Fruit fly (Drosophila melanogaster) whole organism, embryonic: ENCODE data around the gene CG12056.

ENCODE experiments used
- Bgb ChIP-seq: fragments of 200-800 bp; sonication (Bioruptor generic); IDR thresholded peaks from 2 replicates; pipeline ENCODE4 v1.3.6; 2022; ENCODE audit warnings: missing biosample characterization, missing genetic modification characterization; ENCODE audit not compliant: partially characterized antibody
- CG10274 ChIP-seq: fragments of 200-800 bp; sonication (Bioruptor generic); optimal IDR thresholded peaks from 3 replicates; lab custom pipeline; 2017; ENCODE audit warnings: missing biosample characterization, mild to moderate bottlenecking, missing genetic modification characterization
- CG10543 ChIP-seq: fragments of 200-800 bp; sonication (Bioruptor generic); optimal IDR thresholded peaks from 3 replicates; lab custom pipeline; 2017; ENCODE audit warnings: missing biosample characterization, mild to moderate bottlenecking, missing genetic modification characterization, moderate library complexity
- CG13775 ChIP-seq: fragments of 200-800 bp; sonication (Bioruptor generic); optimal IDR thresholded peaks from 3 replicates; lab custom pipeline; 2017; ENCODE audit warnings: missing biosample characterization, mild to moderate bottlenecking, missing genetic modification characterization
- CG13894 ChIP-seq: fragments of 200-800 bp; sonication (Bioruptor generic); optimal IDR thresholded peaks from 3 replicates; lab custom pipeline; 2018; ENCODE audit warnings: missing biosample characterization, mild to moderate bottlenecking, missing genetic modification characterization, moderate library complexity
- CG15073 ChIP-seq: fragments of 200-800 bp; sonication (Bioruptor generic); optimal IDR thresholded peaks from 2 replicates; lab custom pipeline; 2016; ENCODE audit warnings: missing biosample characterization, missing genetic modification characterization
- CG1603 ChIP-seq: fragments of 200-800 bp; sonication (Bioruptor generic); optimal IDR thresholded peaks from 2 replicates; lab custom pipeline; 2019; ENCODE audit warnings: missing biosample characterization, mild to moderate bottlenecking, missing genetic modification characterization, moderate library complexity
- CG17568 ChIP-seq: fragments of 200-800 bp; sonication (Bioruptor generic); optimal IDR thresholded peaks from 2 replicates; lab custom pipeline; 2018; ENCODE audit warnings: missing biosample characterization, mild to moderate bottlenecking, missing genetic modification characterization, moderate library complexity
- CG17612 ChIP-seq: fragments of 200-800 bp; sonication (Bioruptor generic); IDR thresholded peaks from 2 replicates; pipeline ENCODE4 v1.3.6; 2022; ENCODE audit warnings: missing biosample characterization, missing genetic modification characterization
- CG17912 ChIP-seq: fragments of 200-800 bp; sonication (Bioruptor generic); optimal IDR thresholded peaks from 2 replicates; lab custom pipeline; 2018; ENCODE audit warnings: missing biosample characterization, mild to moderate bottlenecking, missing genetic modification characterization
- CG18011 ChIP-seq: fragments of 200-800 bp; sonication (Bioruptor generic); optimal IDR thresholded peaks from 2 replicates; lab custom pipeline; 2017; ENCODE audit warnings: missing biosample characterization, missing genetic modification characterization, mild to moderate bottlenecking, moderate library complexity, missing genotype
- CG3065 ChIP-seq: fragments of 200-800 bp; sonication (Bioruptor generic); optimal IDR thresholded peaks from 2 replicates; lab custom pipeline; 2016; ENCODE audit warnings: missing biosample characterization, missing genetic modification characterization
- CG33557 ChIP-seq: fragments of 200-800 bp; sonication (Bioruptor generic); optimal IDR thresholded peaks from 2 replicates; lab custom pipeline; 2019; ENCODE audit warnings: missing biosample characterization, mild to moderate bottlenecking, missing genetic modification characterization, moderate library complexity
- CG34422 ChIP-seq: fragments of 200-800 bp; sonication (Bioruptor generic); IDR thresholded peaks from 3 replicates; pipeline ENCODE4 v1.3.6; 2022; ENCODE audit warnings: missing biosample characterization, missing genetic modification characterization
- CG3847 ChIP-seq: fragments of 200-800 bp; sonication (Bioruptor generic); IDR thresholded peaks from 2 replicates; pipeline ENCODE4 v1.3.6; 2022; ENCODE audit warnings: missing biosample characterization, missing genetic modification characterization
- CG4424 ChIP-seq: fragments of 200-800 bp; sonication (Bioruptor generic); optimal IDR thresholded peaks from 3 replicates; lab custom pipeline; 2016; ENCODE audit warnings: missing biosample characterization, missing genetic modification characterization
- CG6813 ChIP-seq: fragments of 200-800 bp; sonication (Bioruptor generic); optimal IDR thresholded peaks from 2 replicates; lab custom pipeline; 2017; ENCODE audit warnings: missing biosample characterization, missing genetic modification characterization, mild to moderate bottlenecking, moderate library complexity, missing genetic modification reagents
- CG7372 ChIP-seq: fragments of 200-800 bp; sonication (Bioruptor generic); IDR thresholded peaks from 2 replicates; pipeline ENCODE4 v1.3.6; 2022; ENCODE audit warnings: missing biosample characterization, missing genetic modification characterization
- CG8359 ChIP-seq: fragments of 200-800 bp; sonication (Bioruptor generic); optimal IDR thresholded peaks from 2 replicates; lab custom pipeline; 2017; ENCODE audit warnings: missing biosample characterization, mild to moderate bottlenecking, missing genetic modification characterization, borderline replicate concordance
- Chrac-16 ChIP-seq: fragments of 200-800 bp; sonication (Bioruptor generic); optimal IDR thresholded peaks from 3 replicates; lab custom pipeline; 2016; ENCODE audit warnings: missing biosample characterization, missing genetic modification characterization
- CkIIα-i1 ChIP-seq: fragments of 200-800 bp; sonication (Bioruptor generic); IDR thresholded peaks from 2 replicates; pipeline ENCODE4 v1.3.6; 2022; ENCODE audit warnings: missing biosample characterization, missing genetic modification characterization
- Doc2 ChIP-seq: fragments of 200-800 bp; sonication (Bioruptor generic); IDR thresholded peaks from 2 replicates; pipeline ENCODE4 v1.3.6; 2022; ENCODE audit warnings: missing biosample characterization, missing genetic modification characterization
- Drgx ChIP-seq: fragments of 200-800 bp; sonication (Bioruptor generic); IDR thresholded peaks from 2 replicates; pipeline ENCODE4 v1.3.6; 2022; ENCODE audit warnings: missing biosample characterization, missing genetic modification characterization
- E2f1 ChIP-seq: fragments of 200-800 bp; sonication (Bioruptor generic); IDR thresholded peaks from 2 replicates; pipeline ENCODE4 v1.3.6; 2022; ENCODE audit warnings: missing biosample characterization, missing genetic modification characterization
- E2f2 ChIP-seq: fragments of 200-800 bp; sonication (Bioruptor generic); IDR thresholded peaks from 2 replicates; pipeline ENCODE4 v1.3.6; 2022; ENCODE audit warnings: missing biosample characterization, missing genetic modification characterization
- Ets65A ChIP-seq: fragments of 200-800 bp; sonication (Bioruptor generic); peaks from one replicate; lab custom pipeline; 2016; ENCODE audit warnings: missing biosample characterization, missing genetic modification characterization
- Gug ChIP-seq: fragments of 200-800 bp; sonication (Bioruptor generic); IDR thresholded peaks from 4 replicates; pipeline ENCODE4 v1.3.6; 2022; ENCODE audit warnings: missing biosample characterization, missing genetic modification characterization
- Hr78 ChIP-seq, 2 experiments: fragments of 200-800 bp in 1 of 2; fragments of >200 bp in 1 of 2; sonication (Bioruptor generic) in 1 of 2; optimal IDR thresholded peaks; 2 replicates each; lab custom pipeline; 2017 to 2019; ENCODE audit warnings: missing biosample characterization in 2 of 2, missing genetic modification characterization in 2 of 2, mild to moderate bottlenecking in 1 of 2, moderate library complexity in 1 of 2
- Lhr ChIP-seq: fragments of 200-800 bp; sonication (Bioruptor generic); optimal IDR thresholded peaks from 3 replicates; lab custom pipeline; 2017; ENCODE audit warnings: mild to moderate bottlenecking, missing biosample characterization, missing genetic modification reagents, missing genetic modification characterization
- Mrtf ChIP-seq: fragments of 200-800 bp; sonication (Bioruptor generic); IDR thresholded peaks from 3 replicates; pipeline ENCODE4 v1.3.6; 2022; ENCODE audit warnings: missing biosample characterization, missing genetic modification characterization
- Nf-YA ChIP-seq: fragments of 200-800 bp; sonication (Bioruptor generic); IDR thresholded peaks from 2 replicates; pipeline ENCODE4 v1.3.6; 2022; ENCODE audit warnings: missing biosample characterization, missing genetic modification characterization
- Pdp1 ChIP-seq, 2 experiments: fragments of 200-800 bp; sonication (Bioruptor generic); optimal IDR thresholded peaks; 3 replicates each; lab custom pipeline; 2016; ENCODE audit warnings: missing biosample characterization in 2 of 2, missing genetic modification characterization in 2 of 2, mild to moderate bottlenecking in 1 of 2, moderate library complexity in 1 of 2
- Scr ChIP-seq: fragments of 200-800 bp; sonication (Bioruptor generic); IDR thresholded peaks from 2 replicates; pipeline ENCODE4 v1.3.6; 2022; ENCODE audit warnings: missing biosample characterization, missing genetic modification characterization; ENCODE audit not compliant: partially characterized antibody
- bbx ChIP-seq: fragments of 200-800 bp; sonication (Bioruptor generic); IDR thresholded peaks from 2 replicates; pipeline ENCODE4 v1.3.6; 2022; ENCODE audit warnings: missing biosample characterization, missing genetic modification characterization; ENCODE audit not compliant: partially characterized antibody
- bigmax ChIP-seq: fragments of 200-800 bp; sonication (Bioruptor generic); optimal IDR thresholded peaks from 2 replicates; lab custom pipeline; 2018; ENCODE audit warnings: missing biosample characterization, mild to moderate bottlenecking, missing genetic modification characterization
- chif ChIP-seq, 2 experiments: fragments of 200-800 bp; sonication (Bioruptor generic); optimal IDR thresholded peaks; 3 replicates each; lab custom pipeline; 2016; ENCODE audit warnings: missing biosample characterization in 2 of 2, missing genetic modification characterization in 2 of 2
- crp ChIP-seq, 2 experiments: fragments of 200-800 bp; sonication (Bioruptor generic); optimal IDR thresholded peaks; 2 replicates in 1 of 2; 3 replicates in 1 of 2; lab custom pipeline; 2017; ENCODE audit warnings: missing biosample characterization in 2 of 2, missing genetic modification characterization in 2 of 2, mild to moderate bottlenecking in 1 of 2, moderate library complexity in 1 of 2
- danr ChIP-seq: fragments of 200-800 bp; sonication (Bioruptor generic); IDR thresholded peaks from 2 replicates; pipeline ENCODE4 v1.3.6; 2022; ENCODE audit warnings: missing biosample characterization, missing genetic modification characterization
- fu2 ChIP-seq: fragments of 200-800 bp; sonication (Bioruptor generic); optimal IDR thresholded peaks from 2 replicates; lab custom pipeline; 2016; ENCODE audit warnings: missing biosample characterization, missing genetic modification characterization
- gem ChIP-seq: fragments of 200-800 bp; sonication (Bioruptor generic); optimal IDR thresholded peaks from 2 replicates; lab custom pipeline; 2019; ENCODE audit warnings: missing biosample characterization, mild to moderate bottlenecking, missing genetic modification characterization, moderate library complexity
- gro ChIP-seq: fragments of 200-800 bp; sonication (Bioruptor generic); optimal IDR thresholded peaks from 2 replicates; lab custom pipeline; 2016; ENCODE audit warnings: missing biosample characterization, missing genetic modification characterization
- nerfin-1 ChIP-seq: fragments of 200-800 bp; sonication (Bioruptor generic); optimal IDR thresholded peaks from 3 replicates; lab custom pipeline; 2019; ENCODE audit warnings: missing biosample characterization, mild to moderate bottlenecking, missing genetic modification characterization, moderate library complexity
- pan ChIP-seq, 4 experiments: fragments of >200 bp in 3 of 4; fragments of 200-800 bp in 1 of 4; sonication (Bioruptor generic) in 1 of 4; optimal IDR thresholded peaks in 3 of 4; IDR thresholded peaks in 1 of 4; 2 replicates each; pipeline versions ENCODE4 v1.3.6 to Lab custom; 2017 to 2022; ENCODE audit warnings: missing biosample characterization in 2 of 4, missing genetic modification characterization in 2 of 4, mixed read lengths in 1 of 4
- pho ChIP-seq: fragments of 200-800 bp; sonication (Bioruptor generic); optimal IDR thresholded peaks from 2 replicates; lab custom pipeline; 2016; ENCODE audit warnings: missing biosample characterization, missing genetic modification characterization
- pum ChIP-seq: fragments of 200-800 bp; sonication (Bioruptor generic); optimal IDR thresholded peaks from 2 replicates; lab custom pipeline; 2016; ENCODE audit warnings: missing biosample characterization, missing genetic modification characterization
- ranshi ChIP-seq: fragments of 200-800 bp; sonication (Bioruptor generic); IDR thresholded peaks from 2 replicates; pipeline ENCODE4 v1.3.6; 2022; ENCODE audit warnings: missing biosample characterization, missing genetic modification characterization
- slp2 ChIP-seq: fragments of 200-800 bp; sonication (Bioruptor generic); optimal IDR thresholded peaks from 2 replicates; lab custom pipeline; 2016; ENCODE audit warnings: missing biosample characterization, missing genetic modification characterization
- stc ChIP-seq: fragments of 200-800 bp; sonication (Bioruptor generic); IDR thresholded peaks from 2 replicates; pipeline ENCODE4 v1.3.6; 2022; ENCODE audit warnings: missing biosample characterization, missing genetic modification characterization
- tio ChIP-seq: fragments of 200-800 bp; sonication (Bioruptor generic); optimal IDR thresholded peaks from 2 replicates; lab custom pipeline; 2017; ENCODE audit warnings: missing biosample characterization, missing genetic modification characterization, inconsistent platforms
- zf30C ChIP-seq: fragments of 200-800 bp; sonication (Bioruptor generic); optimal IDR thresholded peaks from 3 replicates; lab custom pipeline; 2018; ENCODE audit warnings: missing biosample characterization, mild to moderate bottlenecking, missing genetic modification characterization

CG12056 gene

DNA sequence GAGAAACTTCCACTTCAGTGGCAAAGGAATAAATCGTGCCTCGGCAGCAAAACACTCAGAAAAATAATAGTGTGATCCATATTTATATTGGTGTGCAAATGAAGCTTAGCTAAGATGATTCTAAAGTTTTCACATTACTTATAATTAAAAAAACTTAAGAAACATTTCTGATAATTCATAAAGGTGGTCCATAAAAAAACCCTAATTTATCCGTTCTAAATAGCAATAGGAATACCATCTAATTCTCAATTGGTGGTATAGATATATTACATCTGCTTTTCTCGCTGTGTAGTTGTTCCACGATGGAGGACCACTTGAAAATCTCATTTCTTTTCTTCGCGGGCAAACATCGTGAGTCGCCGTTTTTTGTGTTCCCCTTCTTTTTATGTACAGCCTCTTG lies 37.3 kb upstream of the CG12056 start (continued):
- peak; percentile 1 to 61 for TF ChIP-seq chif (GFP tag; optimal IDR thresholded peaks at IDR 0.05; lab: Kevin White, UChicago)
- peak; percentile 60 for TF ChIP-seq nerfin-1 (tag; lab: Kevin White, UChicago)
- TF ChIP-seq CG3065 = no peak
- peak; percentile 63 for TF ChIP-seq CG6813 (GFP tag; lab: Kevin White, UChicago)
- peak; percentile 32 for TF ChIP-seq slp2 (GFP tag; lab: Kevin White, UChicago)
- no peak for TF ChIP-seq Bgb (GFP tag; lab: Robert Waterston, UW)
- no peak for TF ChIP-seq Doc2 (GFP tag; lab: Robert Waterston, UW)
- TF ChIP-seq CG17612 = no peak
- TF ChIP-seq CkIIα-i1 = no peak
- TF ChIP-seq E2f1 = peak; percentile 28; the same call in 1 of the 2 replicates
- TF ChIP-seq CG1603 = no peak
- TF ChIP-seq gro = peak; percentile 29
- TF ChIP-seq CG4424 (GFP tag; lab: Kevin White, UChicago) = peak; percentile 64
- TF ChIP-seq CG18011 = no peak
- TF ChIP-seq bigmax (GFP tag; lab: Kevin White, UChicago) = no peak
- TF ChIP-seq ranshi (GFP tag; lab: Robert Waterston, UW) = 0 out of 2 replicates have a peak, but pooled peaks have one; percentile 39
- no peak for TF ChIP-seq Gug (GFP tag; lab: Robert Waterston, UW)
- no peak; the same call in 1 of the 2 replicates for TF ChIP-seq E2f2 (GFP tag; lab: Robert Waterston, UW)
- no peak for TF ChIP-seq fu2 (GFP tag; lab: Kevin White, UChicago)
- TF ChIP-seq Nf-YA (GFP tag; lab: Robert Waterston, UW) = no peak
- TF ChIP-seq CG17568 (GFP tag; lab: Kevin White, UChicago) = no peak
- peak; percentile 29 for TF ChIP-seq Chrac-16
- no peak for TF ChIP-seq bbx
- TF ChIP-seq Scr (GFP tag; lab: Robert Waterston, UW) = no peak
- no peak for TF ChIP-seq CG13894 (tag; lab: Kevin White, UChicago)
- TF ChIP-seq gem (tag; lab: Kevin White, UChicago) = peak; percentile 78
- TF ChIP-seq CG17912 (GFP tag; lab: Kevin White, UChicago) = no peak
- TF ChIP-seq CG8359 (GFP tag; lab: Kevin White, UChicago) = peak; percentile 25
- TF ChIP-seq CG10543 (GFP tag; lab: Kevin White, UChicago) = no peak
- TF ChIP-seq Ets65A (GFP tag; lab: Kevin White, UChicago) = no peak
- peak; percentile 43 for TF ChIP-seq CG13775 (GFP tag; lab: Kevin White, UChicago)
- TF ChIP-seq pho (GFP tag; lab: Kevin White, UChicago) = peak; percentile 25
- no peak for TF ChIP-seq pan (optimal IDR thresholded peaks at IDR 0.05; lab: Kevin White, UChicago)
- peak in 1 of 2 experiments; percentile 64 for TF ChIP-seq pan (GFP tag; optimal IDR thresholded peaks at IDR 0.05 in 1 of 2, IDR thresholded peaks at IDR 0.05 in 1 of 2)
- no peak for TF ChIP-seq CG15073 (GFP tag; lab: Kevin White, UChicago)
- no peak for TF ChIP-seq Lhr (GFP tag; lab: Kevin White, UChicago)
- peak; percentile 50 for TF ChIP-seq Drgx (GFP tag; lab: Robert Waterston, UW)
- TF ChIP-seq crp (GFP tag; optimal IDR thresholded peaks at IDR 0.05; lab: Kevin White, UChicago) = no peak
- TF ChIP-seq Mrtf (GFP tag; lab: Robert Waterston, UW) = no peak
- peak; percentile 91 for TF ChIP-seq zf30C (GFP tag; lab: Kevin White, UChicago)
- peak; percentile 19; the same call in 1 of the 2 replicates for TF ChIP-seq stc (GFP tag; lab: Robert Waterston, UW)
- TF ChIP-seq tio = no peak
- TF ChIP-seq CG7372 = peak; percentile 24; the same call in 1 of the 2 replicates
- peak in 1 of 2 experiments; percentile 24 for TF ChIP-seq Pdp1 (GFP tag; optimal IDR thresholded peaks at IDR 0.05; lab: Kevin White, UChicago)
- TF ChIP-seq CG3847 (GFP tag; lab: Robert Waterston, UW) = peak; percentile 52
- TF ChIP-seq danr = no peak
- TF ChIP-seq CG10274 (GFP tag; lab: Kevin White, UChicago) = no peak
- peak; percentile 54 for TF ChIP-seq CG33557 (GFP tag; lab: Kevin White, UChicago)
- no peak for TF ChIP-seq pum (GFP tag; lab: Kevin White, UChicago)
- TF ChIP-seq CG34422 (GFP tag; lab: Robert Waterston, UW) = no peak
- peak in 1 of 2 experiments; percentile 3 for TF ChIP-seq Hr78 (GFP tag; optimal IDR thresholded peaks at IDR 0.05; lab: Kevin White, UChicago)
